Worm (Caenorhabditis elegans) whole organism, late embryonic: ENCODE results near the gene C46E10.8.

Experiments used
- pax-1 ChIP-seq: fragments of 150-350 bp; optimal IDR thresholded peaks from 2 replicates; lab custom pipeline; 2014; ENCODE audit warnings: missing biosample characterization, missing genetic modification characterization
- pha-4 ChIP-seq: fragments of 150-350 bp; optimal IDR thresholded peaks from 2 replicates; lab custom pipeline; 2018; ENCODE audit warnings: missing biosample characterization, missing genetic modification reagents, missing genetic modification characterization
- pqm-1 ChIP-seq: sonication (generic microtip); optimal IDR thresholded peaks from 2 replicates; lab custom pipeline; 2016; ENCODE audit warnings: missing genetic modification characterization, missing compliant biosample characterization
- pros-1 ChIP-seq: fragments of 150-350 bp; optimal IDR thresholded peaks from 2 replicates; lab custom pipeline; 2014; ENCODE audit warnings: missing biosample characterization, missing genetic modification reagents, missing genetic modification characterization

ce11 chrII:3694664-3695063 lies 33.2 kb downstream of the C46E10.8 start, which contains the start of gene srx-102:
- TF ChIP-seq pha-4 (tag; lab: Kevin White, UChicago) = no peak
- TF ChIP-seq pros-1 (tag; lab: Kevin White, UChicago) = no peak
- TF ChIP-seq pqm-1 (tag; lab: Kevin White, UChicago) = no peak
- no peak for TF ChIP-seq pax-1 (tag; lab: Kevin White, UChicago)
